Worm (Caenorhabditis elegans) whole organism, L4 larva: Measurements from ENCODE around the gene nsph-1.1.

Experiments
- Y5F2A.4 ChIP-seq: fragments of 200-800 bp; sonication (Bioruptor generic); optimal IDR thresholded peaks from 2 replicates; lab custom pipeline; 2018; ENCODE audit warnings: mild to moderate bottlenecking, missing genetic modification characterization, missing compliant biosample characterization
- Y75B8A.6 ChIP-seq: fragments of 200-800 bp; sonication (Bioruptor generic); IDR thresholded peaks from 2 replicates; pipeline ENCODE4 v1.3.6; 2022; ENCODE audit warnings: missing genetic modification reagents, missing genetic modification characterization, missing compliant biosample characterization
- ama-1 ChIP-seq: fragments of 150-350 bp; optimal IDR thresholded peaks from 2 replicates; lab custom pipeline; 2014; ENCODE audit warnings: inconsistent platforms, mixed read lengths
- daf-8 ChIP-seq: fragments of 200-800 bp; sonication (Bioruptor generic); IDR thresholded peaks from 2 replicates; pipeline ENCODE4 v1.3.6; 2022; ENCODE audit warnings: missing genetic modification characterization, missing compliant biosample characterization
- egl-27 ChIP-seq: sonication (generic microtip); optimal IDR thresholded peaks from 3 replicates; lab custom pipeline; 2017; ENCODE audit warnings: missing biosample characterization, missing genetic modification reagents, missing genetic modification characterization
- fkh-10 ChIP-seq: fragments of 150-350 bp; optimal IDR thresholded peaks from 2 replicates; lab custom pipeline; 2014; ENCODE audit warnings: missing biosample characterization, missing genetic modification reagents, missing genetic modification characterization
- fos-1 ChIP-seq: fragments of 150-350 bp; optimal IDR thresholded peaks from 2 replicates; lab custom pipeline; 2014; ENCODE audit warnings: missing biosample characterization, missing genetic modification characterization
- lin-1 ChIP-seq: fragments of 200-800 bp; sonication (Bioruptor generic); IDR thresholded peaks from 2 replicates; pipeline ENCODE4 v1.3.6; 2022; ENCODE audit warnings: missing genetic modification reagents, missing genetic modification characterization, missing compliant biosample characterization
- pha-4 ChIP-seq, 2 experiments: fragments of 150-350 bp in 1 of 2; fragments of 200-800 bp in 1 of 2; sonication (Bioruptor generic) in 1 of 2; IDR thresholded peaks in 1 of 2; optimal IDR thresholded peaks in 1 of 2; 2 replicates each; pipeline versions ENCODE4 v1.3.6 to Lab custom; 2014 to 2022; ENCODE audit warnings: missing genetic modification characterization in 2 of 2, missing genetic modification reagents in 2 of 2, missing biosample characterization in 1 of 2, missing compliant biosample characterization in 1 of 2
- skn-1 ChIP-seq: fragments of 150-350 bp; optimal IDR thresholded peaks from 2 replicates; lab custom pipeline; 2014; ENCODE audit warnings: missing biosample characterization, missing genetic modification characterization
- unc-130 ChIP-seq: sonication (generic microtip); optimal IDR thresholded peaks from 2 replicates; lab custom pipeline; 2016; ENCODE audit warnings: missing genetic modification reagents, missing genetic modification characterization, missing compliant biosample characterization
- unc-62 ChIP-seq, 3 experiments: fragments of 150-350 bp in 1 of 3; sonication (generic microtip); optimal IDR thresholded peaks in 2 of 3; peaks in 1 of 3; 1 replicate in 1 of 3; 2 replicates in 2 of 3; lab custom pipeline; 2014 to 2017; ENCODE audit warnings: missing biosample characterization in 3 of 3, missing genetic modification characterization in 3 of 3, missing genetic modification reagents in 3 of 3, missing genotype in 1 of 3

- TF ChIP-seq skn-1 (tag; lab: Kevin White, UChicago) (no peak), daf-8 (GFP tag; lab: Robert Waterston, UW) (no peak), pha-4 (GFP tag; IDR thresholded peaks at IDR 0.05; lab: Robert Waterston, UW) (no peak), pha-4 (tag; optimal IDR thresholded peaks at IDR 0.05; lab: Kevin White, UChicago) (no peak), unc-62 (GFP tag; optimal IDR thresholded peaks at IDR 0.05 in 1 of 2; lab: Kevin White, UChicago) (peak in 1 of 2 experiments; percentile 85), unc-62 (tag; optimal IDR thresholded peaks at IDR 0.05; lab: Kevin White, UChicago) (no peak), fos-1 (tag; lab: Kevin White, UChicago) (no peak), egl-27 (no peak), Y75B8A.6 (GFP tag; lab: Robert Waterston, UW) (no peak), ama-1 (peak; percentile 94), unc-130 (GFP tag; lab: Kevin White, UChicago) (no peak), fkh-10 (GFP tag; lab: Kevin White, UChicago) (no peak), Y5F2A.4 (GFP tag; lab: Kevin White, UChicago) (no peak), lin-1 (GFP tag; lab: Robert Waterston, UW) (no peak)
Measured at ce11 chrII:8784235-8784928, 17.8 kb downstream of the nsph-1.1 start.
